Fruit fly (Drosophila melanogaster) whole organism, wandering third instar larva: Measurements from ENCODE around the gene tbrd-1.
A peak's percentile ranks its signal among the peaks of the same experiment; 100 is the strongest.

ENCODE experiments used
- CG32264 ChIP-seq: fragments of 200-800 bp; sonication (Bioruptor generic); optimal IDR thresholded peaks from 2 replicates; lab custom pipeline; 2016; ENCODE audit warnings: missing biosample characterization, missing genetic modification characterization
- CG9705 ChIP-seq: fragments of 200-800 bp; sonication (Bioruptor generic); optimal IDR thresholded peaks from 2 replicates; lab custom pipeline; 2018; ENCODE audit warnings: missing biosample characterization, mild to moderate bottlenecking, missing genetic modification characterization
- Dif ChIP-seq: fragments of 200-275, 200-300 bp; sonication (Bioruptor generic); optimal IDR thresholded peaks from 2 replicates; lab custom pipeline; 2018; ENCODE audit warnings: missing biosample characterization, missing genetic modification characterization; ENCODE audit not compliant: partially characterized antibody
- jim ChIP-seq: fragments of 175-275, 200-325 bp; sonication (Bioruptor generic); optimal IDR thresholded peaks from 2 replicates; lab custom pipeline; 2016; ENCODE audit warnings: missing biosample characterization, mild to moderate bottlenecking, missing genetic modification characterization
- pan ChIP-seq: fragments of >200 bp; optimal IDR thresholded peaks from 2 replicates; lab custom pipeline; 2017
- woc ChIP-seq: sonication (Bioruptor generic); optimal IDR thresholded peaks from 2 replicates; lab custom pipeline; 2016; ENCODE audit warnings: missing biosample characterization, mild to moderate bottlenecking, missing genetic modification characterization

dm6 chr3R:23939921-23940839 is 46.8 kb upstream of the tbrd-1 start:
- no peak for TF ChIP-seq woc (GFP tag; lab: Kevin White, UChicago)
- no peak for TF ChIP-seq Dif (GFP tag; lab: Kevin White, UChicago)
- no peak for TF ChIP-seq CG32264 (GFP tag; lab: Kevin White, UChicago)
- TF ChIP-seq CG9705, result peak; percentile 11
- TF ChIP-seq pan (lab: Kevin White, UChicago), result no peak
- no peak for TF ChIP-seq jim (GFP tag; lab: Kevin White, UChicago)
